Fruit fly (Drosophila melanogaster): ENCODE data around the gene CG9154.

Gene CG9154

DNA sequence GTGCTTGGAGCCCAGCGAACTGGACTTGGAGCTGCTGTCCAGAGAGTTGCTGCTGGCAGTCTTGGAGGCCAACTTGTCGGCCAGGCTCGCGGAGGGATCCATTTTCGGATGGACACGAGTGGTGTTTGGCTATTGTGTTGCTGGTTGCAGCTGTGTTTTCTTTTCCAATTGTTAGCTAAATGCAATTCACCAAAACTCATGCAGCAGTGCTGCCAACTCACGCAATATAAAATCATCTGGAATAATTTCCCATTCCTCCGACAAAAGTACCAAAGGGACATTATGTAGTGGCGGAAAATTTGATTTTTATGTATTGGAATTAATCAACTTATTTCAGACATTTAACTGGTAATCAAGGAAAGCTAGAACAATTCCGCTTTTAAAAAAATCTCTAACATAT lies 33.8 kb downstream of the CG9154 start, which contains the start of gene mtm (continued):
- 0 out of 4 replicates have a peak, but pooled peaks have one; percentile 19 for TF ChIP-seq Dll (GFP tag; IDR thresholded peaks at IDR 0.05; ENCODE audit: partially characterized antibody)
- no peak for TF ChIP-seq CG6683 (GFP tag; optimal IDR thresholded peaks at IDR 0.05)

DNA sequence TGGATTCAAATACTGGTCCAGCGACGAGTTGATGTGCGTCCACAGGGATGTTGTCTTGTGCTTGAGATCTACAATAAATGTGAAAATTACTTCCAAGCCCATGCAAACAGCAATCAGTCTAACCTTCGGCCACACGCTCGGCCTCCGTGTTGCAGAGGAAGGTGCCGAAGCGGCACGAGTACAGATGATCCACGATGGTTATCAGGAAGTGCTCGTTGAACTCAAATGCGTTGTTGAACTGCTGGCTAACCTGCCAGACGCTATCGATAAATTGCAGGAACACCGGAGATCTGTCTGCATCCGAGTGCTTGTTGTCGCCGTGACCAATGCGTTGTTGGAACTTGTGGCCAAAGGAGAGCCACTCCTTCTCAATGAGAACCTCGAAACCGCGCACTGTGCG lies 35.3 kb downstream of the CG9154 start:
- no peak for TF ChIP-seq CG2712 (tag; optimal IDR thresholded peaks at IDR 0.05)
- TF ChIP-seq Neu2 (GFP tag; optimal IDR thresholded peaks at IDR 0.05; ENCODE audit: borderline replicate concordance) = no peak
- TF ChIP-seq bbx (GFP tag; IDR thresholded peaks at IDR 0.05; ENCODE audit: partially characterized antibody) = no peak
- no peak for TF ChIP-seq CG6813 (GFP tag; optimal IDR thresholded peaks at IDR 0.05)
- no peak for TF ChIP-seq YL-1 (GFP tag; optimal IDR thresholded peaks at IDR 0.05)
- no peak for TF ChIP-seq Myb (GFP tag; optimal IDR thresholded peaks at IDR 0.05)
- no peak for TF ChIP-seq CG17829 (tag; optimal IDR thresholded peaks at IDR 0.05)
- TF ChIP-seq Abd-B (GFP tag; optimal IDR thresholded peaks at IDR 0.05) = no peak
- TF ChIP-seq CG9876 (GFP tag; optimal IDR thresholded peaks at IDR 0.05) = no peak
- no peak for TF ChIP-seq CG6683 (GFP tag; optimal IDR thresholded peaks at IDR 0.05)

DNA sequence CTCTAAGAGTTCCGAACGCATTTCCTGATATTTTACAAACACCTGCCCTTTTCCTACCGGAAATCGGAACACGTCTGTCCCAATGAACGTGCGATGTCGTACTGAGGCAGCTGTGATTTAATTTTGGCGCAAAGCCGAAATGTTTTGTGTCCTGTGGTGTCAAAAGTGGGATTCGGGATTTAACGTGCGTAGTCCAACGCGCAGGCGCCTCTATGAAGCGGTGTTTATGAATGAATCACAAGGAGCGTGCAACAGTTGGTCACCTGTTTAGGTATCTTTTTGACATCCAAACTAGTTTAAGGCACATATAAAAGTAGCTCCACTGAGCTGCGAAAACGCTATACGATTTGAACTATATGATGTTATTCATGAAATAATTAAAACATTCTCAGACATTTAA lies 36.1 kb downstream of the CG9154 start, which contains the start of gene CG9109:
Gene CG9109 (minus strand): TSS at position 80 of the 400 bp plus-strand sequence.
- TF ChIP-seq scrt (GFP tag; optimal IDR thresholded peaks at IDR 0.05) (peak; percentile 77), CG9609 (GFP tag; optimal IDR thresholded peaks at IDR 0.05) (no peak), grau (tag; optimal IDR thresholded peaks at IDR 0.05) (no peak), ewg (GFP tag; optimal IDR thresholded peaks at IDR 0.05) (peak; percentile 55)

DNA sequence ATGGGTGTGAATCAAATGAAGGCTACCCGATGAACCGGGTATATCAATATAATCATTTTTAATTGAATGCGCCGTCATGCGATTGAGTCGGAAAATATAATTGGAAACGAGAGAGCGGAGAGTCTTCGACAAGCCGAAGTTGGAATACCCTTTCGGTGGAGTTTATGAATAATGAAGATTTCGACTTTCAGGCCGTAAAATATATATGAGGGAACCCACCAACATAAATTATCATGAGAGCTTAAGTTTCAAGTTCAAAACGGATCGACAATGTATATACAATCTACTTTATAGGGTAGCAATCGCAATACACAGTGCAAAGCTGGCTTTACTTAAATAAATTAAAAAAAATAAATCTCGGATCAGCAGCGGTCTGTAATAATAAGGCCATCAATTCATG lies 38.6 kb downstream of the CG9154 start:
- TF ChIP-seq Drgx (GFP tag; IDR thresholded peaks at IDR 0.05) = peak; percentile 45; the same call in 1 of the 2 replicates
- no peak for TF ChIP-seq al (GFP tag; IDR thresholded peaks at IDR 0.05)
- TF ChIP-seq HmgZ (tag; optimal IDR thresholded peaks at IDR 0.05) = no peak
- no peak for TF ChIP-seq onecut (GFP tag; IDR thresholded peaks at IDR 0.05)
- no peak for TF ChIP-seq Poxn (GFP tag; IDR thresholded peaks at IDR 0.05)
- TF ChIP-seq ap (GFP tag; IDR thresholded peaks at IDR 0.05) = no peak
- peak; percentile 34; the same call in 2 of the 3 replicates for TF ChIP-seq row (GFP tag; IDR thresholded peaks at IDR 0.05)
- no peak for TF ChIP-seq B-H1 (GFP tag; IDR thresholded peaks at IDR 0.05)
- TF ChIP-seq sd (tag; optimal IDR thresholded peaks at IDR 0.05) = no peak
- TF ChIP-seq CG9932 (GFP tag; IDR thresholded peaks at IDR 0.05) = no peak
- no peak for TF ChIP-seq nom (GFP tag; optimal IDR thresholded peaks at IDR 0.05)
- TF ChIP-seq btn (GFP tag; optimal IDR thresholded peaks at IDR 0.05) = no peak
- no peak for TF ChIP-seq CG8765 (GFP tag; IDR thresholded peaks at IDR 0.05)
- TF ChIP-seq prd (optimal IDR thresholded peaks at IDR 0.05) = no peak
- TF ChIP-seq prd (GFP tag; IDR thresholded peaks at IDR 0.05) = 0 out of 3 replicates have a peak, but pooled peaks have one; percentile 15
- TF ChIP-seq sima (GFP tag; optimal IDR thresholded peaks at IDR 0.05) = no peak
- TF ChIP-seq ssp (GFP tag; IDR thresholded peaks at IDR 0.05) = no peak
- TF ChIP-seq Rfx (GFP tag; IDR thresholded peaks at IDR 0.05) = no peak
- TF ChIP-seq CG14860 (GFP tag; IDR thresholded peaks at IDR 0.05; ENCODE audit: partially characterized antibody) = no peak
- no peak for TF ChIP-seq Sry-β (GFP tag; optimal IDR thresholded peaks at IDR 0.05)
- TF ChIP-seq sens (GFP tag) = peak; percentile 42
- TF ChIP-seq zfh2 (GFP tag; optimal IDR thresholded peaks at IDR 0.05) = no peak
- TF ChIP-seq D19A (tag; optimal IDR thresholded peaks at IDR 0.05) = peak; percentile 67
- no peak for TF ChIP-seq CG9876 (GFP tag; optimal IDR thresholded peaks at IDR 0.05)
- no peak for TF ChIP-seq CG4404 (GFP tag; IDR thresholded peaks at IDR 0.05)
- TF ChIP-seq CG17186 (GFP tag; optimal IDR thresholded peaks at IDR 0.05) = no peak
- no peak for TF ChIP-seq CG7987 (GFP tag; optimal IDR thresholded peaks at IDR 0.05)
- TF ChIP-seq CG9215 (GFP tag; IDR thresholded peaks at IDR 0.05) = no peak
- TF ChIP-seq lola (GFP tag; optimal IDR thresholded peaks at IDR 0.05) = no peak
- TF ChIP-seq Fer2 (tag; optimal IDR thresholded peaks at IDR 0.05) = no peak
- TF ChIP-seq slbo (GFP tag; IDR thresholded peaks at IDR 0.05) = no peak
- no peak for TF ChIP-seq Hr3 (GFP tag; optimal IDR thresholded peaks at IDR 0.05)
- TF ChIP-seq Gug (GFP tag; IDR thresholded peaks at IDR 0.05) = no peak
